Fruit fly (Drosophila melanogaster) whole organism, wandering third instar larva: ENCODE results near the gene hid.

Experiments
- HLH106 ChIP-seq: fragments of 200-800 bp; optimal IDR thresholded peaks from 3 replicates; lab custom pipeline; 2019; ENCODE audit warnings: missing biosample characterization, mild to moderate bottlenecking, missing genetic modification characterization, moderate library complexity
- br ChIP-seq: fragments of 200-800 bp; sonication (Bioruptor generic); optimal IDR thresholded peaks from 2 replicates; lab custom pipeline; 2016; ENCODE audit warnings: missing biosample characterization, missing genetic modification characterization
- fru ChIP-seq: fragments of 200-800 bp; sonication (Bioruptor generic); optimal IDR thresholded peaks from 3 replicates; lab custom pipeline; 2016; ENCODE audit warnings: missing biosample characterization, mild to moderate bottlenecking, missing genetic modification characterization
- h ChIP-seq: fragments of 200-800 bp; sonication (Bioruptor generic); optimal IDR thresholded peaks from 3 replicates; lab custom pipeline; 2016; ENCODE audit warnings: missing biosample characterization, mild to moderate bottlenecking, missing genetic modification characterization
- lola ChIP-seq: fragments of >200 bp; optimal IDR thresholded peaks from 2 replicates; lab custom pipeline; 2017; ENCODE audit warnings: missing biosample characterization, missing genetic modification characterization
- psq ChIP-seq: fragments of 200-800 bp; sonication (Bioruptor generic); optimal IDR thresholded peaks from 3 replicates; lab custom pipeline; 2017; ENCODE audit warnings: missing biosample characterization, mild to moderate bottlenecking, missing genetic modification characterization, moderate library complexity
- usp ChIP-seq: fragments of >200 bp; optimal IDR thresholded peaks from 2 replicates; lab custom pipeline; 2017; ENCODE audit warnings: missing biosample characterization, missing genetic modification characterization

DNA sequence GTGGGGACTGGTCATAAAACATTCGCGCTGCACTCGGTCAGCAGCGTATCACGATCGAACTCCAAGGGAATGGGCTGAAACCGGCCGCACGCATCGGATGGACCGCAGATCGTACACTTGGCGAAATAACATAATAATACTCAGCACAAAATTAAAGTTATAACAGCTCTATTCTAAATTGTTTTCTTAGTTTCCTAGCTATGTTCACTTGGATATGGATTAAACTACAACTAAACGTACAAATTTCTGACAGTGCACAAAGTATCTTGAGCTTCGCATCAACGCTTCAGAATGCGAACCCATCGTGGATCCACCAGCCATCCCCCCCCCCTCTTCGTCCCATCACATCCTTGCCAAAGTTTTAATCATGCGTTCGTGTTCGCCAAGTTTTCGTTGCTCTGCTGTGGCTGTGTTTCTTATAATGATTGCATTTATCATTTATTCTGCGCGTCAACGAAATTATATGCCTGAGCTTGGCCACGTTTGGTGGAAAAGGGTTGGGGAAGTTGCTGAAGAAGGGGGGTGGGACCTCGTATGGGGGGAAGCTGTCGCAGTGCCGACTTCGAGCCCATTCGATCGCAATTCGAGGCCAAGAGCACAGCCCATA is 9.7 kb upstream of the hid start:
- TF ChIP-seq h (GFP tag; lab: Kevin White, UChicago): peak; percentile 99
- peak; percentile 96 for TF ChIP-seq br (GFP tag; lab: Kevin White, UChicago)
- TF ChIP-seq psq (GFP tag; lab: Kevin White, UChicago): peak; percentile 97
- peak; percentile 97 for TF ChIP-seq HLH106
- no peak for TF ChIP-seq lola (GFP tag; lab: Kevin White, UChicago)
- peak; percentile 98 for TF ChIP-seq fru (GFP tag; lab: Kevin White, UChicago)
- no peak for TF ChIP-seq usp (GFP tag; lab: Kevin White, UChicago)
